Worm (Caenorhabditis elegans): ENCODE measurements around the gene dlc-4.

dlc-4 gene

DNA sequence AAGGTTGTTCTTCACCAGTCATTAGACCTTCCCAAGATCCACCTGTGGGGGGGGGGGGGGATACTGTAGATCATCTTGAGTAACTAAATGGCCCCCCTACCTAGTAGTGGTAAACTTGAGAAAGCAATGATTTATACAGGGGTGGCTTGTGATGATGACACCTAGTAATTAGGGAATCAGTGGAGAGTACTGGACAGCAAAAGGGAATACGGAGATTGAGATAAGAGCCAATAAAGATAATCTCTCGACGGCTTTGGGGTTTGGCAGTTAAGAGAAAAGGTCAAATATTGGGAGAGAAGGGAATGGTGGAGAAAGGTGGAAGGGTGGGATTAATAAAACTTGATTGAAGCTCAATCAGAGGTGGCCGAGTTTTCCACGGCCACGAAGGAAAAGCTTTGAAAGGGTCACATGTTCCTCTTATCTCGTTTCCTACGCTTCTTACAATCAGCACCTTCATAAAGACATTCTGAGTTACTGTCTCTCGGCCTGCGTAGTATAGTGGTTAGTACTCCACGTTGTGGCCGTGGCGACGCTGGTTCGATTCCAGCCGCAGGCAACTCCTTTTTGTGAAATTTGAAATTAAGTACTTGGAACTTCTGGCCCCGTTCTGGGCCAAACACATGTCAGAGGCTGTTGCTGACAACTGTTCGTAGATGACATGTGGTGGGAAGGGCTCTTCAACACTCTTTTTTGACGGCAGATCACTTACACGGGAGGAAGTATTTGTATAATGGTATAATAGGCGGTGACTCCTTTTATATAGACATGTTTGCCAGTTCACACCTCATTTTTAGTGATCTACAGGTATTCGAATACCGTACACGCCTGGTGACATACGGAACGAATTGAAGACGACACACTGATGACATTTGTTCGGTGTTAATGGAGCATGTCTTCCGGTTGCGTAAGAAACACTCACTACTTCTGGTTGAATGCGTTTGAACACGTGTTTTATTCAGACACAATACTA lies 42.4 kb upstream of the dlc-4 start:
- TF ChIP-seq ceh-63 (GFP tag; optimal IDR thresholded peaks at IDR 0.05), result no peak
- no peak for TF ChIP-seq ama-1 (optimal IDR thresholded peaks at IDR 0.05)
- peak in 1 of 3 experiments; percentile 30 for TF ChIP-seq ceh-82 (tag; optimal IDR thresholded peaks at IDR 0.05)
- no peak for TF ChIP-seq efl-1 (optimal IDR thresholded peaks at IDR 0.05)
- peak in 1 of 2 experiments; percentile 82 for TF ChIP-seq efl-1 (GFP tag; optimal IDR thresholded peaks at IDR 0.05 in 1 of 2)
- TF ChIP-seq tbx-2 (tag; optimal IDR thresholded peaks at IDR 0.05), result no peak
- peak; percentile 53 for TF ChIP-seq nhr-90 (tag; optimal IDR thresholded peaks at IDR 0.05; ENCODE audit: poor library complexity)
- peak in 1 of 6 experiments; percentile 9 for TF ChIP-seq elt-3 (tag; optimal IDR thresholded peaks at IDR 0.05)
- TF ChIP-seq efl-3 (GFP tag; optimal IDR thresholded peaks at IDR 0.05), result peak; percentile 17
- peak in 1 of 3 experiments; percentile 23 for TF ChIP-seq dpl-1 (GFP tag; optimal IDR thresholded peaks at IDR 0.05)
- peak; percentile 24 for TF ChIP-seq C16A3.4 (tag; optimal IDR thresholded peaks at IDR 0.05)
- TF ChIP-seq blmp-1 (tag; optimal IDR thresholded peaks at IDR 0.05), result peak; percentile 35
- TF ChIP-seq snu-23 (GFP tag; optimal IDR thresholded peaks at IDR 0.05), result peak; percentile 48
- no peak for TF ChIP-seq tlp-1 (tag; optimal IDR thresholded peaks at IDR 0.05)
- TF ChIP-seq vab-15 (tag; optimal IDR thresholded peaks at IDR 0.05), result no peak
- peak; percentile 1 for TF ChIP-seq mep-1 (tag; optimal IDR thresholded peaks at IDR 0.05)
- peak; percentile 48 for TF ChIP-seq nhr-85 (tag)
- TF ChIP-seq ztf-4 (tag; optimal IDR thresholded peaks at IDR 0.05), result no peak
- peak; percentile 19 for TF ChIP-seq rnt-1 (tag; optimal IDR thresholded peaks at IDR 0.05)
- TF ChIP-seq lin-35 (GFP tag; optimal IDR thresholded peaks at IDR 0.05), result peak in 1 of 2 experiments; percentile 65
- TF ChIP-seq nhr-77 (tag; optimal IDR thresholded peaks at IDR 0.05), result no peak
- peak; percentile 14 for TF ChIP-seq nhr-20 (tag; optimal IDR thresholded peaks at IDR 0.05)
- TF ChIP-seq nhr-11 (tag; optimal IDR thresholded peaks at IDR 0.05), result no peak
- TF ChIP-seq nhr-19 (GFP tag; conservative IDR thresholded peaks at IDR 0.05), result 0 out of 2 replicates have a peak, but pooled peaks have one; percentile 13
- peak; percentile 25 for TF ChIP-seq elt-2 (tag; optimal IDR thresholded peaks at IDR 0.05)

DNA sequence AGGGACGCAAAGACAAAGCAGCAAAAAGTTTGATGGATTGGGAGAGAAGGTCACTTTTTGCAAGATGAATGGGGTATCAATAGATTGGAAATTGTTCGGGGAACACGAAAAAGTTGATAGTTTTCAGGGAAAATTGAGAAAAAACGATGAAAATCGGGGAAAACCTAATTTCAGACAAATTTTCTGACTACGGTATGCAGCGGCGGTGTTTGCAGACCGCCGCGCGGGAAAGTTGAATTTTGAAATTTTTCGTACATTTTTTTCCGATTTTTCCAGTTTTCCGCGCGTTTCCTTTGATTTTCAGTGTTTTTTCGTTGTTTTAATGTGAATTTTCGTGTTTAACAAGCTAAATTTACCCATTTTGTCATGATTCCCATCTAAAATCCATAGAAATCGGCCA lies 41.6 kb upstream of the dlc-4 start:
- TF ChIP-seq C34B4.2 (tag; optimal IDR thresholded peaks at IDR 0.05) (no peak), elt-3 (tag; optimal IDR thresholded peaks at IDR 0.05) (no peak), egl-13 (tag; optimal IDR thresholded peaks at IDR 0.05) (no peak), elt-2 (tag; optimal IDR thresholded peaks at IDR 0.05) (no peak), lin-15B (tag; optimal IDR thresholded peaks at IDR 0.05) (no peak), nhr-11 (tag; optimal IDR thresholded peaks at IDR 0.05) (no peak), tlp-1 (tag; optimal IDR thresholded peaks at IDR 0.05) (no peak), rnt-1 (tag; optimal IDR thresholded peaks at IDR 0.05) (no peak), lin-35 (GFP tag; optimal IDR thresholded peaks at IDR 0.05) (no peak), C16A3.4 (tag; optimal IDR thresholded peaks at IDR 0.05) (no peak), sup-37 (GFP tag; optimal IDR thresholded peaks at IDR 0.05) (no peak)

DNA sequence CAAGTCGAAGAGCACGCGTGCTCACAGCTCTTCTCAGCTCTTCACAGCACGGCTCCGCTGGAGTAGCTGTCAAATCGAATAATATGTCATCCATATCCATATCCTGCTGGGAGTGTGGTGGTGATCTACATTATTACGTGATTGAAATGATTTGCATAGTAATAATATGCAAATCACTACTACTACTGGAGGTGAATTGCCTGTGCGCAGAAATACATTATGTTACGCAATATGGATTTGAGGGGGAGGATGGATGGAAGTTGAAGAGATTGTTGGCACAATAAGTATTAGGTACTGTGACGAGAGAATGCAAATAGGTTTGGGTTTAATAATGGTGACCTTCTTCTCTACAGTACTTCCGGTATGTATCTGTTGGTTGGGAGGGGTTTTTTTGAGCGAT lies 39.8 kb upstream of the dlc-4 start:
- no peak for TF ChIP-seq unc-98 (GFP tag; IDR thresholded peaks at IDR 0.05)
- TF ChIP-seq fkh-10 (GFP tag; optimal IDR thresholded peaks at IDR 0.05), result no peak
- peak; percentile 33 for TF ChIP-seq nhr-85 (tag)

DNA sequence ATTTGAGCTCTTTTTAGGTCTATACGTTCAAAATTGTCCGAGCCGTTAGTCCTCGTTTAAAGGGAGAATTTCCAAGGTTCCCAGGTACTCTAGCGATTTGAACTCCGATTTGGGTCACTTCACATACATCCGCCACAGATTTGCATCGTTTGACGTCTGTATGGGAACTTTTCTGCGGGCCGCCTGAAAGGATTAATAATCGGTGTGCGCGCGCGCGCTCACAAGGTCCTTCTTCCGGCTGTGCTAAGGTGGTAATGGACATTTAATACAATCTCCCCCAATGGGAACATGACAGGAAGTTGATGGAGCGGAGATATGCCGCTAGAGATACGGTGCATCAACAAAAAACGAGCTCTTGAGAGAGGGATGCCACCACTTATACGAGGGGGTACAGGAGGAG lies 35.3 kb upstream of the dlc-4 start:
- no peak for TF ChIP-seq Y116A8C.19 (tag; optimal IDR thresholded peaks at IDR 0.05; ENCODE audit: borderline replicate concordance)
- no peak for TF ChIP-seq ztf-11 (tag; optimal IDR thresholded peaks at IDR 0.05)
- no peak for TF ChIP-seq nhr-47 (tag; optimal IDR thresholded peaks at IDR 0.05)
- no peak for TF ChIP-seq nhr-20 (tag; optimal IDR thresholded peaks at IDR 0.05)
- TF ChIP-seq nhr-84 (tag; optimal IDR thresholded peaks at IDR 0.05), result no peak
- TF ChIP-seq nhr-237 (tag; optimal IDR thresholded peaks at IDR 0.05), result no peak
- TF ChIP-seq blmp-1 (tag; optimal IDR thresholded peaks at IDR 0.05), result no peak
- TF ChIP-seq jun-1 (tag; optimal IDR thresholded peaks at IDR 0.05), result no peak
- TF ChIP-seq alr-1 (tag; optimal IDR thresholded peaks at IDR 0.05; ENCODE audit: borderline replicate concordance), result no peak
- no peak for TF ChIP-seq ceh-8 (GFP tag; optimal IDR thresholded peaks at IDR 0.05)
- TF ChIP-seq swsn-7 (tag; optimal IDR thresholded peaks at IDR 0.05), result no peak
- no peak for TF ChIP-seq ztf-4 (tag; optimal IDR thresholded peaks at IDR 0.05)
- no peak for TF ChIP-seq efl-3 (GFP tag; optimal IDR thresholded peaks at IDR 0.05)
- no peak for TF ChIP-seq nhr-76 (tag; optimal IDR thresholded peaks at IDR 0.05)
- TF ChIP-seq nhr-90 (tag; optimal IDR thresholded peaks at IDR 0.05; ENCODE audit: poor library complexity), result no peak
- TF ChIP-seq rnt-1 (tag; optimal IDR thresholded peaks at IDR 0.05), result no peak
- TF ChIP-seq nhr-85 (tag), result no peak
- TF ChIP-seq C34B4.2 (tag; optimal IDR thresholded peaks at IDR 0.05), result no peak
- no peak for TF ChIP-seq skn-1 (tag; optimal IDR thresholded peaks at IDR 0.05)

All from whole organism, L1 larva.